Fruit fly (Drosophila melanogaster): Measurements from ENCODE around the gene CG33108.

DNA sequence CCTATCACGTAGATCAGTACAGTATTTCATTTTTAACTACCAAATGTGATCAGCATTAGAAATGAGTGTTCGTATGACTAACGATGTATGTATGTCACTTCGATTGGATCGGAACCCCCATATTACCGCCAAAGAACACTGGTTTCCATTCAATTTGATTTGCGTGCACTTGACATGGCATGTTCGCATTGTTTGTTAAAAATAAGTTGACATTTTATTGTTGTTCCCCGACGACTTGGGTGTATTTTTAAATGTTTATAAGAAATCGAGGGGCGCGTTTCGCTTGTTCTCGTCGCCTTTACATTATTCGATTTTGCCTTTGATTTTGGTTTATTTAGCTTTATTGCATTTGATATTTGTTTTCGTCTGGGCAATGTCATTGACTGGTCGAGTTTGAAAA, 20.0 kb downstream of the CG33108 start:
- no peak for TF ChIP-seq CG15710 (tag; optimal IDR thresholded peaks at IDR 0.05)
- no peak for TF ChIP-seq CG8159 (tag; optimal IDR thresholded peaks at IDR 0.05)
- TF ChIP-seq EcR (GFP tag; optimal IDR thresholded peaks at IDR 0.05), result no peak
- TF ChIP-seq Snoo (tag; optimal IDR thresholded peaks at IDR 0.05), result no peak
- no peak for TF ChIP-seq D1 (tag; optimal IDR thresholded peaks at IDR 0.05)
- no peak for TF ChIP-seq CG12605 (GFP tag; IDR thresholded peaks at IDR 0.05)
- no peak for TF ChIP-seq Pif1A (GFP tag; optimal IDR thresholded peaks at IDR 0.05)
- TF ChIP-seq gl (tag; optimal IDR thresholded peaks at IDR 0.05), result no peak
- no peak for TF ChIP-seq fd96Ca (GFP tag; IDR thresholded peaks at IDR 0.05)
